Worm (Caenorhabditis elegans) whole organism, mixed stage, embryonic: ENCODE results near the gene rpl-36.A.

Experiments used
- blmp-1 ChIP-seq: fragments of 150-350 bp; optimal IDR thresholded peaks from 2 replicates; lab custom pipeline; 2014; ENCODE audit warnings: missing biosample characterization, missing genetic modification characterization
- drap-1 ChIP-seq: fragments of 200-800 bp; sonication (Bioruptor generic); optimal IDR thresholded peaks from 3 replicates; lab custom pipeline; 2018; ENCODE audit warnings: mild to moderate bottlenecking, missing genetic modification characterization, missing compliant biosample characterization
- lsy-2 ChIP-seq: fragments of 150-350 bp; optimal IDR thresholded peaks from 2 replicates; lab custom pipeline; 2014; ENCODE audit warnings: missing biosample characterization, missing genetic modification characterization
- nhr-237 ChIP-seq: fragments of 150-350 bp; optimal IDR thresholded peaks from 2 replicates; lab custom pipeline; 2014; ENCODE audit warnings: missing biosample characterization, missing genetic modification characterization

- TF ChIP-seq drap-1 (no peak), lsy-2 (tag; lab: Kevin White, UChicago) (no peak), blmp-1 (tag; lab: Kevin White, UChicago) (no peak), nhr-237 (tag; lab: Kevin White, UChicago) (no peak)
Observed at ce11 chrII:11052526-11052925, 44.5 kb downstream of the rpl-36.A start.
